Worm (Caenorhabditis elegans): ENCODE measurements around the gene dbt-1.
A peak's percentile ranks its signal among the peaks of the same experiment; 100 is the strongest.

dbt-1 gene

ce11 chrII:7955548-7955947, 10.5 kb upstream of the dbt-1 start:
- TF ChIP-seq ceh-82 (tag; optimal IDR thresholded peaks at IDR 0.05) (no peak), egl-27 (tag; optimal IDR thresholded peaks at IDR 0.05) (no peak), lin-39 (tag; optimal IDR thresholded peaks at IDR 0.05) (no peak)

- peak; percentile 49 for TF ChIP-seq pqm-1 (tag; optimal IDR thresholded peaks at IDR 0.05)
- TF ChIP-seq sea-2 (GFP tag; optimal IDR thresholded peaks at IDR 0.05) = no peak
These were observed 3.3 kb upstream of the dbt-1 start for ce11 chrII:7948278-7948677.

ce11 chrII:7946830-7947425, 1.9 kb upstream of the dbt-1 start, which contains the start of gene ZK669.5:
TSS of gene ZK669.5 (minus strand) at chrII:7946880.
- TF ChIP-seq ZK546.5 (tag; optimal IDR thresholded peaks at IDR 0.05) (no peak), zag-1 (tag; optimal IDR thresholded peaks at IDR 0.05) (no peak), hmg-11 (tag; optimal IDR thresholded peaks at IDR 0.05) (no peak), daf-12 (tag; optimal IDR thresholded peaks at IDR 0.05) (no peak), ceh-28 (tag; optimal IDR thresholded peaks at IDR 0.05) (no peak), fkh-10 (GFP tag; optimal IDR thresholded peaks at IDR 0.05) (no peak), fkh-2 (tag; optimal IDR thresholded peaks at IDR 0.05) (no peak), lin-15B (tag; optimal IDR thresholded peaks at IDR 0.05) (no peak), ceh-16 (tag; optimal IDR thresholded peaks at IDR 0.05) (no peak), sea-2 (GFP tag; optimal IDR thresholded peaks at IDR 0.05) (no peak), nhr-11 (tag; optimal IDR thresholded peaks at IDR 0.05) (no peak), elt-2 (tag; optimal IDR thresholded peaks at IDR 0.05) (no peak), nhr-43 (tag; optimal IDR thresholded peaks at IDR 0.05; ENCODE audit: poor library complexity, severe bottlenecking) (no peak), nfya-1 (tag; optimal IDR thresholded peaks at IDR 0.05; ENCODE audit: insufficient read depth) (no peak), fos-1 (tag; optimal IDR thresholded peaks at IDR 0.05) (no peak)

- TF ChIP-seq R02D3.7 (tag; optimal IDR thresholded peaks at IDR 0.05) = no peak
- TF ChIP-seq elt-2 (tag; optimal IDR thresholded peaks at IDR 0.05) = peak; percentile 84
- peak; percentile 30 for TF ChIP-seq pqm-1 (tag; optimal IDR thresholded peaks at IDR 0.05)
These were observed 667 bp downstream of the dbt-1 start for ce11 chrII:7944333-7944744.

ce11 chrII:7940848-7941247, 4.2 kb downstream of the dbt-1 start, which contains the start of gene ZK669.3:
TSS of gene ZK669.3 (plus strand) at chrII:7941148.
- TF ChIP-seq mml-1 (tag; optimal IDR thresholded peaks at IDR 0.05) (no peak), daf-12 (tag; optimal IDR thresholded peaks at IDR 0.05) (no peak), sea-2 (GFP tag; optimal IDR thresholded peaks at IDR 0.05) (no peak), egl-5 (tag; optimal IDR thresholded peaks at IDR 0.05) (no peak), nhr-11 (tag; optimal IDR thresholded peaks at IDR 0.05) (no peak), aly-2 (tag; optimal IDR thresholded peaks at IDR 0.05) (no peak), nhr-23 (tag; optimal IDR thresholded peaks at IDR 0.05) (no peak), lin-39 (tag; optimal IDR thresholded peaks at IDR 0.05) (no peak), fos-1 (tag; optimal IDR thresholded peaks at IDR 0.05) (no peak), nhr-76 (tag; optimal IDR thresholded peaks at IDR 0.05) (no peak), skn-1 (tag; optimal IDR thresholded peaks at IDR 0.05) (no peak)

ce11 chrII:7938078-7938477, 6.9 kb downstream of the dbt-1 start, which contains the start of gene ZK669.2:
TSS of gene ZK669.2 (minus strand) at chrII:7938178.
- TF ChIP-seq daf-12 (tag; optimal IDR thresholded peaks at IDR 0.05) (no peak), nhr-23 (tag; optimal IDR thresholded peaks at IDR 0.05) (peak; percentile 31)

ce11 chrII:7935622-7936021, 9.4 kb downstream of the dbt-1 start:
- no peak for TF ChIP-seq ztf-4 (tag; optimal IDR thresholded peaks at IDR 0.05)
- no peak for TF ChIP-seq ceh-9 (tag; optimal IDR thresholded peaks at IDR 0.05)
- no peak for TF ChIP-seq R02D3.7 (tag; optimal IDR thresholded peaks at IDR 0.05)
- no peak for TF ChIP-seq fos-1 (tag; optimal IDR thresholded peaks at IDR 0.05)
- no peak for TF ChIP-seq pqm-1 (tag; optimal IDR thresholded peaks at IDR 0.05)

Measured in whole organism, L3 larva.